Fruit fly (Drosophila melanogaster) whole organism, adult: ENCODE data around the gene mus101.

Source experiments
- CG11617 ChIP-seq: fragments of 200-800 bp; sonication (Bioruptor generic); optimal IDR thresholded peaks from 2 replicates; lab custom pipeline; 2017; ENCODE audit warnings: mild to moderate bottlenecking, missing biosample characterization, missing genetic modification reagents, missing genetic modification characterization
- CG12768 ChIP-seq: fragments of 200-800 bp; sonication (Bioruptor generic); optimal IDR thresholded peaks from 2 replicates; lab custom pipeline; 2017; ENCODE audit warnings: missing biosample characterization, missing genetic modification characterization, mild to moderate bottlenecking, moderate library complexity, missing genetic modification reagents
- CG14711 ChIP-seq: fragments of 200-800 bp; sonication (Bioruptor generic); optimal IDR thresholded peaks from 2 replicates; lab custom pipeline; 2018; ENCODE audit warnings: missing biosample characterization, mild to moderate bottlenecking, missing genetic modification characterization, moderate library complexity
- CG1620 ChIP-seq: fragments of 200-800 bp; sonication (Bioruptor generic); optimal IDR thresholded peaks from 2 replicates; lab custom pipeline; 2016; ENCODE audit warnings: missing biosample characterization, missing genetic modification characterization
- CG5204 ChIP-seq: fragments of 200-800 bp; sonication (Bioruptor generic); optimal IDR thresholded peaks from 2 replicates; lab custom pipeline; 2016; ENCODE audit warnings: missing biosample characterization, missing genetic modification characterization
- CG7045 ChIP-seq: fragments of 200-800 bp; sonication (Bioruptor generic); optimal IDR thresholded peaks from 2 replicates; lab custom pipeline; 2017; ENCODE audit warnings: missing biosample characterization, mild to moderate bottlenecking, missing genetic modification characterization
- CG7101 ChIP-seq: fragments of 200-800 bp; sonication (Bioruptor generic); optimal IDR thresholded peaks from 2 replicates; lab custom pipeline; 2018; ENCODE audit warnings: missing biosample characterization, mild to moderate bottlenecking, missing genetic modification characterization, moderate library complexity
- Clk ChIP-seq: fragments of 200-800 bp; sonication (Bioruptor generic); optimal IDR thresholded peaks from 2 replicates; lab custom pipeline; 2017; ENCODE audit warnings: missing biosample characterization, missing genetic modification characterization
- Crg-1 ChIP-seq: fragments of 200-800 bp; sonication (Bioruptor generic); optimal IDR thresholded peaks from 2 replicates; lab custom pipeline; 2016; ENCODE audit warnings: missing biosample characterization, missing genetic modification characterization
- Hr96 ChIP-seq: fragments of 200-800 bp; sonication (Bioruptor generic); optimal IDR thresholded peaks from 2 replicates; lab custom pipeline; 2016; ENCODE audit warnings: missing biosample characterization, missing genetic modification characterization
- Mnt ChIP-seq: fragments of 200-800 bp; sonication (Bioruptor generic); optimal IDR thresholded peaks from 2 replicates; lab custom pipeline; 2016; ENCODE audit warnings: missing biosample characterization, mild to moderate bottlenecking, missing genetic modification characterization
- bab1 ChIP-seq: fragments of 200-800 bp; sonication (Bioruptor generic); optimal IDR thresholded peaks from 3 replicates; lab custom pipeline; 2019; ENCODE audit warnings: missing biosample characterization, mild to moderate bottlenecking, missing genetic modification characterization, moderate library complexity
- cic ChIP-seq: fragments of 200-800 bp; sonication (Bioruptor generic); optimal IDR thresholded peaks from 2 replicates; lab custom pipeline; 2017; ENCODE audit warnings: missing biosample characterization, mild to moderate bottlenecking, missing genetic modification characterization, moderate library complexity
- cnc ChIP-seq, 2 experiments: fragments of >200 bp; optimal IDR thresholded peaks; 2 replicates each; lab custom pipeline; 2017
- kay ChIP-seq: fragments of 200-800 bp; sonication (Bioruptor generic); peaks from one replicate; lab custom pipeline; 2016; ENCODE audit warnings: missing biosample characterization, missing genetic modification characterization, borderline replicate concordance
- ovo ChIP-seq: fragments of 200-800 bp; sonication (Bioruptor generic); optimal IDR thresholded peaks from 2 replicates; lab custom pipeline; 2016; ENCODE audit warnings: missing biosample characterization, missing genetic modification characterization
- pad ChIP-seq: fragments of 200-800 bp; sonication (Bioruptor generic); optimal IDR thresholded peaks from 3 replicates; lab custom pipeline; 2017; ENCODE audit warnings: missing biosample characterization, missing genetic modification characterization, mild to moderate bottlenecking, moderate library complexity, missing genetic modification reagents
- tj ChIP-seq: fragments of 200-800 bp; sonication (Bioruptor generic); optimal IDR thresholded peaks from 3 replicates; lab custom pipeline; 2017; ENCODE audit warnings: missing biosample characterization, mild to moderate bottlenecking, missing genetic modification characterization, moderate library complexity
- toe ChIP-seq: fragments of 200-800 bp; sonication (Bioruptor generic); optimal IDR thresholded peaks from 2 replicates; lab custom pipeline; 2016; ENCODE audit warnings: missing biosample characterization, missing genetic modification characterization

The mus101 gene

dm6 chrX:13752543-13753046 lies 30.5 kb downstream of the mus101 start:
- TF ChIP-seq Mnt (no peak), pad (peak; percentile 98), ovo (GFP tag; lab: Kevin White, UChicago) (peak; percentile 93)

dm6 chrX:13753101-13753758 lies 31.2 kb downstream of the mus101 start:
- TF ChIP-seq CG7101 (tag; lab: Kevin White, UChicago) (no peak), CG14711 (tag; lab: Kevin White, UChicago) (no peak), Hr96 (GFP tag; lab: Kevin White, UChicago) (no peak), cic (GFP tag; lab: Kevin White, UChicago) (no peak), Mnt (no peak), CG1620 (GFP tag; lab: Kevin White, UChicago) (no peak), Clk (GFP tag; lab: Kevin White, UChicago) (no peak), CG11617 (no peak), tj (GFP tag; lab: Kevin White, UChicago) (peak; percentile 96)

dm6 chrX:13753775-13754174 lies 31.7 kb downstream of the mus101 start:
- TF ChIP-seq kay (GFP tag; lab: Kevin White, UChicago): peak; percentile 84
- no peak for TF ChIP-seq CG14711 (tag; lab: Kevin White, UChicago)

- TF ChIP-seq tj (GFP tag; lab: Kevin White, UChicago) (peak; percentile 91), cnc (optimal IDR thresholded peaks at IDR 0.05; lab: Kevin White, UChicago) (no peak), CG1620 (GFP tag; lab: Kevin White, UChicago) (peak; percentile 7)
Measured at dm6 chrX:13754476-13754875, 32.4 kb downstream of the mus101 start.

dm6 chrX:13755152-13755557 lies 33.1 kb downstream of the mus101 start, which contains the start of gene Pdcd4:
Pdcd4 (minus strand) TSS chrX:13755406.
- TF ChIP-seq CG7101 (tag; lab: Kevin White, UChicago) (peak; percentile 15), pad (peak; percentile 100), Mnt (peak; percentile 70), ovo (GFP tag; lab: Kevin White, UChicago) (no peak), CG7045 (GFP tag; lab: Kevin White, UChicago) (no peak), kay (GFP tag; lab: Kevin White, UChicago) (no peak), CG1620 (GFP tag; lab: Kevin White, UChicago) (peak; percentile 38), CG14711 (tag; lab: Kevin White, UChicago) (no peak), CG12768 (GFP tag; lab: Kevin White, UChicago) (no peak), bab1 (GFP tag; lab: Kevin White, UChicago) (peak; percentile 69), Clk (GFP tag; lab: Kevin White, UChicago) (no peak), CG11617 (peak; percentile 38)

dm6 chrX:13756776-13757312 lies 34.8 kb downstream of the mus101 start, which contains the start of the genes CG32625 and Rtc1:
CG32625 (minus strand) TSS chrX:13756826.
Rtc1 (plus strand) TSS chrX:13757179.
- TF ChIP-seq CG7101 (tag; lab: Kevin White, UChicago) (peak; percentile 73), cnc (optimal IDR thresholded peaks at IDR 0.05; lab: Kevin White, UChicago) (no peak), Hr96 (GFP tag; lab: Kevin White, UChicago) (no peak), CG12768 (GFP tag; lab: Kevin White, UChicago) (no peak), CG5204 (GFP tag; lab: Kevin White, UChicago) (no peak), bab1 (GFP tag; lab: Kevin White, UChicago) (peak; percentile 49), Mnt (peak; percentile 99), Crg-1 (GFP tag; lab: Kevin White, UChicago) (no peak), toe (GFP tag; lab: Kevin White, UChicago) (no peak), pad (peak; percentile 67), CG7045 (GFP tag; lab: Kevin White, UChicago) (no peak), cic (GFP tag; lab: Kevin White, UChicago) (no peak), CG1620 (GFP tag; lab: Kevin White, UChicago) (peak; percentile 9), ovo (GFP tag; lab: Kevin White, UChicago) (peak; percentile 25), CG14711 (tag; lab: Kevin White, UChicago) (peak; percentile 95), CG11617 (peak; percentile 58), Clk (GFP tag; lab: Kevin White, UChicago) (no peak), tj (GFP tag; lab: Kevin White, UChicago) (peak; percentile 36)

- TF ChIP-seq CG11617 (peak; percentile 29), Mnt (peak; percentile 22), CG7101 (tag; lab: Kevin White, UChicago) (peak; percentile 81), pad (peak; percentile 59), CG1620 (GFP tag; lab: Kevin White, UChicago) (no peak), Clk (GFP tag; lab: Kevin White, UChicago) (no peak), kay (GFP tag; lab: Kevin White, UChicago) (peak; percentile 23), CG14711 (tag; lab: Kevin White, UChicago) (peak; percentile 80), toe (GFP tag; lab: Kevin White, UChicago) (no peak), ovo (GFP tag; lab: Kevin White, UChicago) (no peak), cnc (optimal IDR thresholded peaks at IDR 0.05; lab: Kevin White, UChicago) (no peak), bab1 (GFP tag; lab: Kevin White, UChicago) (peak; percentile 15), cic (GFP tag; lab: Kevin White, UChicago) (peak; percentile 34), tj (GFP tag; lab: Kevin White, UChicago) (peak; percentile 100), Hr96 (GFP tag; lab: Kevin White, UChicago) (no peak)
Measured at dm6 chrX:13758989-13759549, 37.0 kb downstream of the mus101 start, which contains the start of gene Yp3. Yp3 (plus strand) TSS chrX:13759546.
